Fruit fly (Drosophila melanogaster): ENCODE data around the gene Rpt3.
"Not testable (repeated sequence)": the region's sequence is repeated elsewhere in the genome, so short reads cannot be mapped to it uniquely, and the experiment has no call there.

Gene Rpt3

DNA sequence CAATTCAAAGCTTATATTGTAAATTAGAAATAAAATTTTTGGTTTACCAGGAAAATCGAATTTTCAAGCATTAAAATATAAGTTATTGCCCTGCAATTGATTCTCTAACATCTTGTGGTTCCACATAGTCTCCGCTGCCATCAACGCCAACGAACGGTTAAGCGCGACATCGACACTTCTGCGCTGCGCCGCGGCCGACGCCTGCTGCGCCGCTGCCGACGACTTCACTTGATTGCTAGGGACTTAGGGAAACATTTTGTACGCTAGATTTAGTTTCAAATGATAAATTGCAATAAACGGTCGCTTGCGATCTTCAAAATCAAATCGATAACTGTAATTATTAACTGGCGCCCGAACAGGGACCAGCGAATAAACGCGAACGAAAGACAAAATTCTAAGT is 28.9 kb upstream of the Rpt3 start, which contains the start of gene CG42249:
Gene CG42249, plus strand, starts transcription at position 301 of the 400 bp plus-strand sequence.
- TF ChIP-seq Hr78 (GFP tag; optimal IDR thresholded peaks at IDR 0.05); CG13775 (GFP tag; optimal IDR thresholded peaks at IDR 0.05); CG1603 (tag; optimal IDR thresholded peaks at IDR 0.05): not testable (repeated sequence)

DNA sequence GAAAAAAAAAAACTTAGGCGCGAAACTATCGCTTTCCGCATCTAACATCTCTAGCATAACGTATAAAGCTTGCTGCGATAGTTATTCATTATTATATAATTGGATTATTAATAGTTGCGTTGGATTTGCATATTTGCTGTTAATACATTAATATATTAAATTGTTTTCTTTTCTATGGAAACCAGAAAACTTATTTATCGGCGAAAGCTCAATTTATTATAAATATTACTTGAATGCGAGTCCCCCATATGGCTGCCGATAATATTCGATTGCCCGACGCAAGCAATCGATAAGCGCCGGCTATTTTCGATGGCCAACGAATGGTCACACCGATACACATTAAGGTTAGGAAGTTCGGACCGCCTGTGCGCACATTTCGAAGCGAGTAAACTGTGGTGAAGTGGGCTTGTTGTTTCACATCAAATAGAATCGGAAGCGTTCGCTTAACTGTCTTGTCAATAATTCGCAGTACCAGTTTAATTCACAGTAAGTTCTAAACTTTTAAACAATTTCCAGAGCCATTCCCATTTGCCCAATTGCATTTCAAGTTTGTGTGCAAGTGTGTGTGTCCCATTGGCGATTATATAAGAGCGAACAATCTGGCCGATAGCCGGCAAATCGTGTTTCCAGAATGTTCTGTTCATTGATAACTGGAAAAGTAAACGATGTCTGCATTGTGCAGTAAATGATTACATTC is 16.6 kb upstream of the Rpt3 start, which contains the start of gene Hsp60A:
Gene Hsp60A, plus strand, starts transcription at position 335 of the 697 bp plus-strand sequence.
- peak; percentile 47 for TF ChIP-seq CG18599 (GFP tag; optimal IDR thresholded peaks at IDR 0.05)
- peak; percentile 58 for TF ChIP-seq Mad (GFP tag; optimal IDR thresholded peaks at IDR 0.05)
- TF ChIP-seq CTCF (GFP tag; optimal IDR thresholded peaks at IDR 0.05), result no peak
- TF ChIP-seq eyg (GFP tag; optimal IDR thresholded peaks at IDR 0.05), result no peak
- TF ChIP-seq CG3726 (GFP tag; IDR thresholded peaks at IDR 0.05), result no peak
- TF ChIP-seq CG14965 (GFP tag; optimal IDR thresholded peaks at IDR 0.05; ENCODE audit: borderline replicate concordance), result no peak
- no peak for TF ChIP-seq gt (GFP tag; IDR thresholded peaks at IDR 0.05)
- TF ChIP-seq CG2120 (GFP tag; optimal IDR thresholded peaks at IDR 0.05), result peak; percentile 63
- TF ChIP-seq Taf1 (GFP tag; IDR thresholded peaks at IDR 0.05), result no peak
- no peak for TF ChIP-seq Nf-YA (GFP tag; IDR thresholded peaks at IDR 0.05)
- TF ChIP-seq vnd (GFP tag; IDR thresholded peaks at IDR 0.05; ENCODE audit: partially characterized antibody), result peak; percentile 80
- no peak for TF ChIP-seq pho (GFP tag; optimal IDR thresholded peaks at IDR 0.05)
- TF ChIP-seq CG8281 (tag; optimal IDR thresholded peaks at IDR 0.05), result no peak
- TF ChIP-seq ftz-f1 (GFP tag; optimal IDR thresholded peaks at IDR 0.05), result no peak
- TF ChIP-seq pzg (GFP tag; optimal IDR thresholded peaks at IDR 0.05), result peak; percentile 73
- TF ChIP-seq CG10267 (tag; optimal IDR thresholded peaks at IDR 0.05), result peak; percentile 58
- peak; percentile 85 for TF ChIP-seq Dp (GFP tag; optimal IDR thresholded peaks at IDR 0.05)
- TF ChIP-seq Bdp1 (GFP tag; optimal IDR thresholded peaks at IDR 0.05), result no peak
- TF ChIP-seq Sox102F (GFP tag; optimal IDR thresholded peaks at IDR 0.05), result peak; percentile 49
- peak; percentile 77 for TF ChIP-seq CG14860 (GFP tag; IDR thresholded peaks at IDR 0.05; ENCODE audit: partially characterized antibody)
- TF ChIP-seq Adf1 (GFP tag; IDR thresholded peaks at IDR 0.05), result no peak
- TF ChIP-seq HLHmδ (GFP tag; optimal IDR thresholded peaks at IDR 0.05), result no peak
- TF ChIP-seq CG15696 (tag; optimal IDR thresholded peaks at IDR 0.05), result peak; percentile 31
- TF ChIP-seq schlank (tag; optimal IDR thresholded peaks at IDR 0.05), result no peak
- TF ChIP-seq Mrtf (GFP tag; IDR thresholded peaks at IDR 0.05), result no peak
- TF ChIP-seq CG9817 (tag; optimal IDR thresholded peaks at IDR 0.05), result peak; percentile 56
- no peak for TF ChIP-seq ttk (GFP tag; IDR thresholded peaks at IDR 0.05)
- 0 out of 2 replicates have a peak, but pooled peaks have one; percentile 8 for TF ChIP-seq H2.0 (GFP tag; IDR thresholded peaks at IDR 0.05)
- TF ChIP-seq CG10274 (GFP tag; optimal IDR thresholded peaks at IDR 0.05), result no peak
- no peak for TF ChIP-seq gcm (GFP tag; optimal IDR thresholded peaks at IDR 0.05)
- TF ChIP-seq CG13894 (tag; optimal IDR thresholded peaks at IDR 0.05), result peak; percentile 56
- no peak for TF ChIP-seq Atf-2 (GFP tag; optimal IDR thresholded peaks at IDR 0.05)
- TF ChIP-seq Dad (GFP tag; optimal IDR thresholded peaks at IDR 0.05), result peak; percentile 16
- no peak for TF ChIP-seq dan (GFP tag; IDR thresholded peaks at IDR 0.05)
- peak; percentile 34 for TF ChIP-seq NfI (GFP tag; optimal IDR thresholded peaks at IDR 0.05)
- TF ChIP-seq amos (GFP tag; IDR thresholded peaks at IDR 0.05; ENCODE audit: partially characterized antibody), result peak; percentile 75
- no peak for TF ChIP-seq jumu (GFP tag; optimal IDR thresholded peaks at IDR 0.05)
- peak; percentile 41 for TF ChIP-seq vfl (GFP tag; optimal IDR thresholded peaks at IDR 0.05)
- TF ChIP-seq CG4707 (GFP tag; optimal IDR thresholded peaks at IDR 0.05), result no peak
- TF ChIP-seq CG10147 (GFP tag; optimal IDR thresholded peaks at IDR 0.05), result peak; percentile 54
- TF ChIP-seq cg (GFP tag; optimal IDR thresholded peaks at IDR 0.05), result peak; percentile 63
- TF ChIP-seq CG6654 (GFP tag; optimal IDR thresholded peaks at IDR 0.05), result no peak
- TF ChIP-seq Bteb2 (GFP tag; optimal IDR thresholded peaks at IDR 0.05), result no peak
- no peak for TF ChIP-seq ac (GFP tag; optimal IDR thresholded peaks at IDR 0.05)
- no peak for TF ChIP-seq CG7372 (GFP tag; IDR thresholded peaks at IDR 0.05)
